Fruit fly (Drosophila melanogaster): ENCODE data around the gene twy.
A peak's percentile ranks its signal among the peaks of the same experiment; 100 is the strongest.

The twy gene

dm6 chr3L:11795440-11795983 lies 2.4 kb upstream of the twy start, which contains the start of gene Klp68D (continued):
- TF ChIP-seq NFAT (GFP tag; IDR thresholded peaks at IDR 0.05) (no peak), amos (GFP tag; IDR thresholded peaks at IDR 0.05; ENCODE audit: partially characterized antibody) (0 out of 2 replicates have a peak, but pooled peaks have one; percentile 11), Dref (GFP tag; IDR thresholded peaks at IDR 0.05) (peak; percentile 33; the same call in 1 of the 2 replicates), CG4617 (GFP tag; optimal IDR thresholded peaks at IDR 0.05; ENCODE audit: borderline replicate concordance) (peak; percentile 62), gfzf (GFP tag; optimal IDR thresholded peaks at IDR 0.05) (peak; percentile 83), CG1024 (GFP tag; IDR thresholded peaks at IDR 0.05) (no peak), CG15514 (GFP tag; optimal IDR thresholded peaks at IDR 0.05) (peak; percentile 38), pzg (GFP tag; optimal IDR thresholded peaks at IDR 0.05) (peak; percentile 72), Med (GFP tag) (no peak), B-H2 (GFP tag; optimal IDR thresholded peaks at IDR 0.05) (no peak), BEAF-32 (GFP tag; optimal IDR thresholded peaks at IDR 0.05) (peak; percentile 31), repo (GFP tag; optimal IDR thresholded peaks at IDR 0.05) (no peak), Usf (GFP tag; optimal IDR thresholded peaks at IDR 0.05) (no peak), jing (GFP tag; optimal IDR thresholded peaks at IDR 0.05) (no peak), shn (GFP tag; optimal IDR thresholded peaks at IDR 0.05) (no peak), CG33557 (GFP tag; optimal IDR thresholded peaks at IDR 0.05) (no peak), GATAe (GFP tag; conservative IDR thresholded peaks at IDR 0.05) (no peak), CG7357 (GFP tag; IDR thresholded peaks at IDR 0.05) (no peak), CG1603 (tag; optimal IDR thresholded peaks at IDR 0.05) (no peak), kay (GFP tag; optimal IDR thresholded peaks at IDR 0.05) (peak; percentile 37), da (GFP tag; optimal IDR thresholded peaks at IDR 0.05) (no peak), CG6791 (GFP tag; IDR thresholded peaks at IDR 0.05; ENCODE audit: partially characterized antibody) (peak; percentile 57; the same call in 1 of the 3 replicates), fu2 (GFP tag; optimal IDR thresholded peaks at IDR 0.05) (no peak), CG1602 (GFP tag; optimal IDR thresholded peaks at IDR 0.05) (no peak), Myb (GFP tag; optimal IDR thresholded peaks at IDR 0.05) (peak; percentile 31), Oaz (GFP tag; IDR thresholded peaks at IDR 0.05) (no peak), CG18262 (tag; optimal IDR thresholded peaks at IDR 0.05) (no peak)

DNA sequence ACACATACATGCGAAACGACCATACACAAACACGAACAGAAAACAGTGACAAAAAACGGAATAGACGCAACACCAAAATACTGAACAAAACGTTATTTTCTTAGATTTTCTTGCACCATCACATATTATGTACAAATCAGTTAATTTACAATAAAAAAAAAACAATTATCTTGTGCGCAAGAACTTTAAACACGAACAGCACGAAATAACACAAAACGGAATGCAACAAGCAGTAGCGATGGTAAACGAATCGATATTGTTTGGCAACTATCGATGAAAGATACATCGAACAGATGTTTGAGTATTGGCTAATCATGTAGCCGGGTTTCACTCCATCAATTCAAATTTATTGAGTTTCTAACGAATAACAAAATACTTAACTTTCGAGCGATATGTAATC lies 3.3 kb downstream of the twy start, which contains the start of gene Pi3K68D:
TSS of gene Pi3K68D (minus strand) at position 241 of the 400 bp plus-strand sequence.
- no peak for TF ChIP-seq ash1 (GFP tag; optimal IDR thresholded peaks at IDR 0.05)
- TF ChIP-seq Ets97D (GFP tag; optimal IDR thresholded peaks at IDR 0.05) = peak; percentile 83
- peak; percentile 23 for TF ChIP-seq Xbp1 (GFP tag; optimal IDR thresholded peaks at IDR 0.05)
- TF ChIP-seq her (GFP tag; optimal IDR thresholded peaks at IDR 0.05) = peak; percentile 21
- TF ChIP-seq CG9797 (GFP tag; optimal IDR thresholded peaks at IDR 0.05) = peak; percentile 60
- TF ChIP-seq chinmo (GFP tag; IDR thresholded peaks at IDR 0.05; ENCODE audit: partially characterized antibody) = peak; percentile 99
- no peak for TF ChIP-seq cwo (GFP tag; optimal IDR thresholded peaks at IDR 0.05)
- TF ChIP-seq CG1603 (tag; optimal IDR thresholded peaks at IDR 0.05) = peak; percentile 88
- peak; percentile 16 for TF ChIP-seq Ets65A (GFP tag)
- peak; percentile 85 for TF ChIP-seq ewg (GFP tag; optimal IDR thresholded peaks at IDR 0.05)
- peak; percentile 8 for TF ChIP-seq CG1792 (GFP tag; optimal IDR thresholded peaks at IDR 0.05)
- TF ChIP-seq crc (GFP tag; optimal IDR thresholded peaks at IDR 0.05) = peak; percentile 15
- TF ChIP-seq CG17829 (tag; optimal IDR thresholded peaks at IDR 0.05) = peak; percentile 66
- peak; percentile 27 for TF ChIP-seq CG8924 (tag; optimal IDR thresholded peaks at IDR 0.05)
- peak; percentile 12 for TF ChIP-seq Hsf (GFP tag; optimal IDR thresholded peaks at IDR 0.05)
- TF ChIP-seq lbe (GFP tag; optimal IDR thresholded peaks at IDR 0.05) = peak; percentile 39
- TF ChIP-seq CG12155 (GFP tag; optimal IDR thresholded peaks at IDR 0.05) = peak; percentile 3
- TF ChIP-seq CG10147 (GFP tag; optimal IDR thresholded peaks at IDR 0.05) = peak; percentile 1
- TF ChIP-seq CTCF (GFP tag; optimal IDR thresholded peaks at IDR 0.05) = peak; percentile 70
- TF ChIP-seq pzg (GFP tag; optimal IDR thresholded peaks at IDR 0.05) = peak; percentile 96
- peak; percentile 77 for TF ChIP-seq Dp (GFP tag; optimal IDR thresholded peaks at IDR 0.05)
- peak; percentile 48 for TF ChIP-seq CG11504 (tag; optimal IDR thresholded peaks at IDR 0.05)
- no peak for TF ChIP-seq al (GFP tag; IDR thresholded peaks at IDR 0.05)
- peak; percentile 95 for TF ChIP-seq CG13287 (GFP tag; IDR thresholded peaks at IDR 0.05; ENCODE audit: partially characterized antibody)
- no peak for TF ChIP-seq kah (GFP tag; optimal IDR thresholded peaks at IDR 0.05)
- TF ChIP-seq CG10654 (GFP tag; optimal IDR thresholded peaks at IDR 0.05) = no peak
